Fruit fly (Drosophila melanogaster): ENCODE results near the gene CG7567.

Gene CG7567

dm6 chr3R:29566997-29567670 lies 20.8 kb downstream of the CG7567 start (continued):
- TF ChIP-seq pan (optimal IDR thresholded peaks at IDR 0.05) (no peak), pan (GFP tag; optimal IDR thresholded peaks at IDR 0.05 in 1 of 2, IDR thresholded peaks at IDR 0.05 in 1 of 2) (peak in 1 of 2 experiments; percentile 76), D19A (tag; optimal IDR thresholded peaks at IDR 0.05) (peak; percentile 45), CG15696 (tag; optimal IDR thresholded peaks at IDR 0.05) (peak; percentile 69), CG30403 (GFP tag; optimal IDR thresholded peaks at IDR 0.05) (peak; percentile 56), CG8089 (GFP tag; optimal IDR thresholded peaks at IDR 0.05) (peak; percentile 31), CG14860 (GFP tag; IDR thresholded peaks at IDR 0.05; ENCODE audit: partially characterized antibody) (no peak), Lhr (GFP tag; optimal IDR thresholded peaks at IDR 0.05) (peak; percentile 45), slou (GFP tag; optimal IDR thresholded peaks at IDR 0.05) (no peak), ap (GFP tag; IDR thresholded peaks at IDR 0.05) (peak; percentile 56; the same call in 1 of the 2 replicates), ATbp (GFP tag; optimal IDR thresholded peaks at IDR 0.05) (peak; percentile 45), H15 (GFP tag; IDR thresholded peaks at IDR 0.05) (peak; percentile 67; the same call in 2 of the 3 replicates), dpn (GFP tag; optimal IDR thresholded peaks at IDR 0.05) (peak; percentile 44 to 58), tap (tag; optimal IDR thresholded peaks at IDR 0.05) (peak; percentile 53), psq (GFP tag; optimal IDR thresholded peaks at IDR 0.05) (no peak), mam (GFP tag; optimal IDR thresholded peaks at IDR 0.05) (peak; percentile 11), Hr78 (GFP tag; optimal IDR thresholded peaks at IDR 0.05) (no peak), ftz-f1 (GFP tag; optimal IDR thresholded peaks at IDR 0.05) (no peak), Drgx (GFP tag; IDR thresholded peaks at IDR 0.05) (peak; percentile 74), B-H1 (GFP tag; IDR thresholded peaks at IDR 0.05) (peak; percentile 59), CG11695 (GFP tag; IDR thresholded peaks at IDR 0.05) (no peak), CG13296 (GFP tag; optimal IDR thresholded peaks at IDR 0.05) (peak; percentile 11), Dfd (GFP tag; optimal IDR thresholded peaks at IDR 0.05) (no peak), CG6791 (GFP tag; IDR thresholded peaks at IDR 0.05; ENCODE audit: partially characterized antibody) (no peak), CG18262 (tag; optimal IDR thresholded peaks at IDR 0.05) (peak; percentile 77), cas (GFP tag; IDR thresholded peaks at IDR 0.05) (no peak), CG9215 (GFP tag; IDR thresholded peaks at IDR 0.05) (no peak), CG18599 (GFP tag; optimal IDR thresholded peaks at IDR 0.05) (peak; percentile 57), CG1024 (GFP tag; IDR thresholded peaks at IDR 0.05) (peak; percentile 58), CG11085 (GFP tag; IDR thresholded peaks at IDR 0.05) (no peak), CG16815 (GFP tag; optimal IDR thresholded peaks at IDR 0.05) (peak; percentile 74), ssp (GFP tag; IDR thresholded peaks at IDR 0.05) (peak; percentile 63), caup (GFP tag; optimal IDR thresholded peaks at IDR 0.05; ENCODE audit: severe bottlenecking) (peak; percentile 21), CG6689 (GFP tag; IDR thresholded peaks at IDR 0.05) (peak; percentile 67), tio (GFP tag; optimal IDR thresholded peaks at IDR 0.05) (peak; percentile 50), cg (GFP tag; optimal IDR thresholded peaks at IDR 0.05) (peak; percentile 48), jing (GFP tag; optimal IDR thresholded peaks at IDR 0.05) (peak; percentile 41), CG33557 (GFP tag; optimal IDR thresholded peaks at IDR 0.05) (peak; percentile 46), CG10462 (GFP tag; optimal IDR thresholded peaks at IDR 0.05) (peak; percentile 28), CG8944 (GFP tag; optimal IDR thresholded peaks at IDR 0.05) (peak; percentile 44), Six4 (GFP tag; optimal IDR thresholded peaks at IDR 0.05) (peak; percentile 43), CG2889 (GFP tag; IDR thresholded peaks at IDR 0.05) (peak; percentile 53; the same call in 2 of the 3 replicates), CG7928 (GFP tag; optimal IDR thresholded peaks at IDR 0.05) (no peak), CG2678 (tag; optimal IDR thresholded peaks at IDR 0.05) (peak; percentile 69), kay (GFP tag; optimal IDR thresholded peaks at IDR 0.05) (no peak), CG10979 (tag; optimal IDR thresholded peaks at IDR 0.05) (peak; percentile 82), CG15514 (GFP tag; optimal IDR thresholded peaks at IDR 0.05) (no peak), CG13287 (GFP tag; IDR thresholded peaks at IDR 0.05; ENCODE audit: partially characterized antibody) (no peak), Vsx1 (GFP tag; optimal IDR thresholded peaks at IDR 0.05) (no peak)
